Fruit fly (Drosophila melanogaster) whole organism: ENCODE data around the gene CG17777.

Experiments
- CG8478 ChIP-seq: fragments of >200 bp; optimal IDR thresholded peaks from 2 replicates; lab custom pipeline; 2018; ENCODE audit warnings: inconsistent platforms
- Dll ChIP-seq: fragments of >200 bp; optimal IDR thresholded peaks from 2 replicates; lab custom pipeline; 2017
- EcR ChIP-seq, 2 experiments: fragments of >200 bp; optimal IDR thresholded peaks; 2 replicates each; lab custom pipeline; 2017; ENCODE audit warnings: missing biosample characterization in 2 of 2, missing genetic modification characterization in 2 of 2, missing genetic modification reagents in 2 of 2
- pan ChIP-seq: fragments of >200 bp; optimal IDR thresholded peaks from 2 replicates; lab custom pipeline; 2017
- psq ChIP-seq: fragments of >200 bp; optimal IDR thresholded peaks from 2 replicates; lab custom pipeline; 2017
- usp ChIP-seq: fragments of >200 bp; optimal IDR thresholded peaks from 2 replicates; lab custom pipeline; 2017; ENCODE audit warnings: missing biosample characterization, missing genetic modification characterization, mixed read lengths

Gene CG17777

dm6 chrX:2191896-2192295 lies 5.2 kb downstream of the CG17777 start:
- TF ChIP-seq pan (lab: Kevin White, UChicago) (no peak), usp (no peak), psq (lab: Kevin White, UChicago) (no peak), Dll (lab: Kevin White, UChicago) (no peak), EcR (GFP tag; optimal IDR thresholded peaks at IDR 0.05; lab: Kevin White, UChicago) (no peak), CG8478 (lab: Kevin White, UChicago) (no peak)

dm6 chrX:2193158-2193557 lies 6.5 kb downstream of the CG17777 start:
- TF ChIP-seq Dll (lab: Kevin White, UChicago): no peak
- TF ChIP-seq pan (lab: Kevin White, UChicago): no peak
- TF ChIP-seq EcR (GFP tag; optimal IDR thresholded peaks at IDR 0.05; lab: Kevin White, UChicago): no peak
- TF ChIP-seq usp: no peak
- no peak for TF ChIP-seq psq (lab: Kevin White, UChicago)
- TF ChIP-seq CG8478 (lab: Kevin White, UChicago): no peak

dm6 chrX:2193809-2194207 lies 7.2 kb downstream of the CG17777 start, which contains the start of gene CG14053:
Gene CG14053 (minus strand): TSS chrX:2193909.
- TF ChIP-seq EcR (GFP tag; optimal IDR thresholded peaks at IDR 0.05; lab: Kevin White, UChicago) (no peak), usp (no peak), Dll (lab: Kevin White, UChicago) (no peak), pan (lab: Kevin White, UChicago) (no peak)

dm6 chrX:2194208-2195094 lies 7.8 kb downstream of the CG17777 start:
- no peak for TF ChIP-seq CG8478 (lab: Kevin White, UChicago)
- peak; percentile 87 for TF ChIP-seq Dll (lab: Kevin White, UChicago)

dm6 chrX:2196086-2196732 lies 9.6 kb downstream of the CG17777 start:
- no peak for TF ChIP-seq pan (lab: Kevin White, UChicago)
- no peak for TF ChIP-seq EcR (GFP tag; optimal IDR thresholded peaks at IDR 0.05; lab: Kevin White, UChicago)
- no peak for TF ChIP-seq Dll (lab: Kevin White, UChicago)
- no peak for TF ChIP-seq psq (lab: Kevin White, UChicago)
- no peak for TF ChIP-seq CG8478 (lab: Kevin White, UChicago)
- no peak for TF ChIP-seq usp

dm6 chrX:2197414-2198271 lies 11.0 kb downstream of the CG17777 start:
- no peak for TF ChIP-seq Dll (lab: Kevin White, UChicago)
- TF ChIP-seq CG8478 (lab: Kevin White, UChicago): no peak
- TF ChIP-seq psq (lab: Kevin White, UChicago): no peak
- TF ChIP-seq pan (lab: Kevin White, UChicago): no peak
- TF ChIP-seq EcR (GFP tag; optimal IDR thresholded peaks at IDR 0.05; lab: Kevin White, UChicago): no peak
- TF ChIP-seq usp: no peak

- TF ChIP-seq psq (lab: Kevin White, UChicago): no peak
Measured at dm6 chrX:2198272-2198571, 11.6 kb downstream of the CG17777 start.

dm6 chrX:2199303-2199702 lies 12.6 kb downstream of the CG17777 start:
- TF ChIP-seq EcR (GFP tag; optimal IDR thresholded peaks at IDR 0.05; lab: Kevin White, UChicago): no peak
- no peak for TF ChIP-seq usp

dm6 chrX:2203766-2204165 lies 17.1 kb downstream of the CG17777 start, which contains the start of gene FarO:
Gene FarO (minus strand): TSS chrX:2203866.
- TF ChIP-seq CG8478 (lab: Kevin White, UChicago) (no peak), Dll (lab: Kevin White, UChicago) (no peak), psq (lab: Kevin White, UChicago) (no peak), usp (no peak), pan (lab: Kevin White, UChicago) (no peak), EcR (GFP tag; optimal IDR thresholded peaks at IDR 0.05; lab: Kevin White, UChicago) (no peak)

dm6 chrX:2208641-2209241 lies 22.1 kb downstream of the CG17777 start:
- TF ChIP-seq usp (no peak), CG8478 (lab: Kevin White, UChicago) (no peak), EcR (GFP tag; optimal IDR thresholded peaks at IDR 0.05; lab: Kevin White, UChicago) (no peak), psq (lab: Kevin White, UChicago) (no peak), pan (lab: Kevin White, UChicago) (no peak), Dll (lab: Kevin White, UChicago) (no peak)

- TF ChIP-seq pan (lab: Kevin White, UChicago) (no peak), CG8478 (lab: Kevin White, UChicago) (no peak), Dll (lab: Kevin White, UChicago) (no peak), usp (no peak), psq (lab: Kevin White, UChicago) (no peak), EcR (GFP tag; optimal IDR thresholded peaks at IDR 0.05; lab: Kevin White, UChicago) (no peak)
Measured at dm6 chrX:2212327-2212820, 25.7 kb downstream of the CG17777 start.
